Fruit fly (Drosophila melanogaster): ENCODE results near the gene TyrRS.

DNA sequence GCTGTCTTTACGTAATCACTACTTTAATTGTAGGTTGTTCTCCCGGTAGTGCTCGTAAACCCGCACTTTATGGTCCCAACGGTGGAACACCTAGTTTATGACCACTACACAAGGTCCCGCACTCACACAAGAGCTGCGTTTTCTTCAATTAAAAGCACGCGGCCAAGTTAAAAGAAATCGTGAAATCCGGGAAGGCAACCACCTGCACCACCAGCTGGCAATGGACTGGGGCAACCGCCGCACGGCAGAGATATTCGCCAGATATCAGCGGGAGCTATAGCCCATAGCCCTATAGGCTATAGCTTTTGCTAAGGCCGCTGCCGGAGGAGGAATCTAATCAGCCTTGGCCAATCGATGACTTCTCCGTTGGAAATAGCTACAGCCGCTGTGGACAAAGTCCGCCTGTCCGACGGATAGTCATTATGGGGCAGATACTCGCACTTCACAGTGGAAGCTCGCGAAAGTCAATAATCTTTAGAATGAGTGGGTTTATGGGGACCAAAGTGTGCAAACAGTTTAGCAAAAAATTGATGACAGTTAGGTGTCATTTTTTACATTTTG is 34.9 kb downstream of the TyrRS start:
- TF ChIP-seq Hnf4 (GFP tag; optimal IDR thresholded peaks at IDR 0.05) (no peak), fru (GFP tag; optimal IDR thresholded peaks at IDR 0.05) (no peak), Jra (GFP tag; optimal IDR thresholded peaks at IDR 0.05) (no peak), psq (GFP tag; optimal IDR thresholded peaks at IDR 0.05) (no peak), pan (optimal IDR thresholded peaks at IDR 0.05) (no peak)

Measured in whole organism, wandering third instar larva.